Fruit fly (Drosophila melanogaster): ENCODE measurements around the gene Or33c.
A peak's percentile ranks its signal among the peaks of the same experiment; 100 is the strongest.

dm6 chr2L:11904181-11904580 lies 33.6 kb upstream of the Or33c start:
- TF ChIP-seq CG8478 (optimal IDR thresholded peaks at IDR 0.05), result no peak
- TF ChIP-seq CTCF (optimal IDR thresholded peaks at IDR 0.05), result peak in 1 of 2 experiments; percentile 14
